Worm (Caenorhabditis elegans) whole organism, L2 larva: ENCODE results near the gene kbp-3.

ENCODE experiments used
- C34F6.9 ChIP-seq: fragments of 150-350 bp; optimal IDR thresholded peaks from 2 replicates; lab custom pipeline; 2014; ENCODE audit warnings: missing biosample characterization, missing genetic modification characterization
- R02D3.7 ChIP-seq: fragments of 150-350 bp; optimal IDR thresholded peaks from 2 replicates; lab custom pipeline; 2014; ENCODE audit warnings: missing biosample characterization, missing genetic modification characterization
- Y55F3AM.14 ChIP-seq: fragments of 200-800 bp; sonication (Bioruptor generic); optimal IDR thresholded peaks from 2 replicates; lab custom pipeline; 2018; ENCODE audit warnings: mild to moderate bottlenecking, missing genetic modification characterization, missing compliant biosample characterization
- alr-1 ChIP-seq: fragments of 150-350 bp; optimal IDR thresholded peaks from 2 replicates; lab custom pipeline; 2014; ENCODE audit warnings: missing biosample characterization, missing genetic modification characterization
- ama-1 ChIP-seq: fragments of 150-350 bp; optimal IDR thresholded peaks from 2 replicates; lab custom pipeline; 2018; ENCODE audit warnings: inconsistent platforms
- blmp-1 ChIP-seq: sonication (generic microtip); optimal IDR thresholded peaks from 2 replicates; lab custom pipeline; 2017; ENCODE audit warnings: missing genetic modification characterization, mild to moderate bottlenecking, missing compliant biosample characterization, antibody characterized with exemption, moderate library complexity; ENCODE audit not compliant: insufficient read depth
- ceh-16 ChIP-seq: fragments of 150-350 bp; optimal IDR thresholded peaks from 2 replicates; lab custom pipeline; 2014; ENCODE audit warnings: missing biosample characterization, missing genetic modification characterization
- ceh-82 ChIP-seq: fragments of 150-350 bp; optimal IDR thresholded peaks from 2 replicates; lab custom pipeline; 2014; ENCODE audit warnings: missing biosample characterization, missing genetic modification characterization
- crh-2 ChIP-seq: sonication (generic microtip); optimal IDR thresholded peaks from 2 replicates; lab custom pipeline; 2017; ENCODE audit warnings: missing biosample characterization, missing genetic modification characterization
- elt-3 ChIP-seq: sonication (generic microtip); optimal IDR thresholded peaks from 2 replicates; lab custom pipeline; 2017; ENCODE audit warnings: missing biosample characterization, missing genetic modification characterization
- fos-1 ChIP-seq: fragments of 150-350 bp; optimal IDR thresholded peaks from 2 replicates; lab custom pipeline; 2014; ENCODE audit warnings: missing biosample characterization, missing genetic modification characterization
- gmeb-1 ChIP-seq: fragments of 150-350 bp; optimal IDR thresholded peaks from 2 replicates; lab custom pipeline; 2014; ENCODE audit warnings: missing biosample characterization, missing genetic modification characterization
- lin-13 ChIP-seq: fragments of 150-350 bp; optimal IDR thresholded peaks from 2 replicates; lab custom pipeline; 2014; ENCODE audit warnings: missing biosample characterization, missing genetic modification reagents, missing genetic modification characterization
- lin-39 ChIP-seq: fragments of 150-350 bp; optimal IDR thresholded peaks from 2 replicates; lab custom pipeline; 2014; ENCODE audit warnings: missing biosample characterization, missing genetic modification reagents, missing genetic modification characterization
- lsy-2 ChIP-seq, 2 experiments: fragments of 150-350 bp in 1 of 2; sonication (generic microtip) in 1 of 2; optimal IDR thresholded peaks; 2 replicates each; lab custom pipeline; 2014 to 2017; ENCODE audit warnings: missing biosample characterization in 2 of 2, missing genetic modification characterization in 2 of 2
- mab-5 ChIP-seq: fragments of 150-350 bp; optimal IDR thresholded peaks from 2 replicates; lab custom pipeline; 2014; ENCODE audit warnings: missing biosample characterization, missing genetic modification characterization
- mbf-1 ChIP-seq: sonication (generic microtip); optimal IDR thresholded peaks from 2 replicates; lab custom pipeline; 2017; ENCODE audit warnings: missing biosample characterization, missing genetic modification characterization
- mdl-1 ChIP-seq, 2 experiments: fragments of 150-350 bp in 1 of 2; sonication (generic microtip) in 1 of 2; optimal IDR thresholded peaks; 2 replicates each; lab custom pipeline; 2017; ENCODE audit warnings: missing biosample characterization in 2 of 2, missing genetic modification characterization in 2 of 2
- nhr-10 ChIP-seq: sonication (generic microtip); optimal IDR thresholded peaks from 2 replicates; lab custom pipeline; 2017; ENCODE audit warnings: missing biosample characterization, missing genetic modification characterization
- nhr-129 ChIP-seq: fragments of 150-350 bp; optimal IDR thresholded peaks from 2 replicates; lab custom pipeline; 2014; ENCODE audit warnings: missing biosample characterization, missing genetic modification characterization
- nhr-21 ChIP-seq: fragments of 150-350 bp; optimal IDR thresholded peaks from 2 replicates; lab custom pipeline; 2014; ENCODE audit warnings: missing biosample characterization, missing genetic modification characterization
- nhr-23 ChIP-seq: fragments of 150-350 bp; optimal IDR thresholded peaks from 2 replicates; lab custom pipeline; 2014; ENCODE audit warnings: missing biosample characterization, missing genetic modification reagents, missing genetic modification characterization
- nhr-237 ChIP-seq: fragments of 150-350 bp; optimal IDR thresholded peaks from 2 replicates; lab custom pipeline; 2014; ENCODE audit warnings: missing biosample characterization, missing genetic modification characterization
- nhr-25 ChIP-seq: fragments of 150-350 bp; sonication (generic microtip); optimal IDR thresholded peaks from 3 replicates; lab custom pipeline; 2014; ENCODE audit warnings: missing biosample characterization, missing genetic modification characterization
- peb-1 ChIP-seq: fragments of 150-350 bp; optimal IDR thresholded peaks from 2 replicates; lab custom pipeline; 2014; ENCODE audit warnings: missing biosample characterization, missing genetic modification characterization
- sem-4 ChIP-seq: fragments of 150-350 bp; optimal IDR thresholded peaks from 2 replicates; lab custom pipeline; 2014; ENCODE audit warnings: missing biosample characterization, missing genetic modification reagents, missing genetic modification characterization
- skn-1 ChIP-seq: sonication (generic microtip); optimal IDR thresholded peaks from 2 replicates; lab custom pipeline; 2017; ENCODE audit warnings: missing biosample characterization, missing genetic modification characterization
- sma-9 ChIP-seq, 2 experiments: fragments of 150-350 bp in 1 of 2; sonication (generic microtip) in 1 of 2; optimal IDR thresholded peaks; 2 replicates each; lab custom pipeline; 2014 to 2016; ENCODE audit warnings: missing genetic modification characterization in 2 of 2, mild to moderate bottlenecking in 1 of 2, missing biosample characterization in 1 of 2, missing compliant biosample characterization in 1 of 2, missing genetic modification reagents in 1 of 2, moderate library complexity in 1 of 2
- snpc-4 ChIP-seq: fragments of 150-350 bp; optimal IDR thresholded peaks from 2 replicates; lab custom pipeline; 2014; ENCODE audit warnings: missing biosample characterization, missing genetic modification characterization
- unc-55 ChIP-seq: fragments of 150-350 bp; sonication (generic microtip); optimal IDR thresholded peaks from 3 replicates; lab custom pipeline; 2014; ENCODE audit warnings: missing biosample characterization, missing genetic modification reagents, missing genetic modification characterization
- unc-62 ChIP-seq: fragments of 150-350 bp; optimal IDR thresholded peaks from 2 replicates; lab custom pipeline; 2014; ENCODE audit warnings: missing biosample characterization, missing genetic modification reagents, missing genetic modification characterization
- ztf-4 ChIP-seq: fragments of 150-350 bp; optimal IDR thresholded peaks from 2 replicates; lab custom pipeline; 2014; ENCODE audit warnings: missing biosample characterization, missing genetic modification characterization

kbp-3 gene

ce11 chrII:14410768-14411167 is 20.9 kb upstream of the kbp-3 start, which contains the start of gene dsb-2:
dsb-2 (plus strand) TSS chrII:14411095.
- TF ChIP-seq fos-1 (tag; lab: Kevin White, UChicago): no peak
- no peak for TF ChIP-seq snpc-4 (tag; lab: Kevin White, UChicago)
- no peak for TF ChIP-seq peb-1
- no peak for TF ChIP-seq nhr-10 (tag; lab: Kevin White, UChicago)
- TF ChIP-seq ama-1: no peak
- no peak for TF ChIP-seq sma-9 (GFP tag; optimal IDR thresholded peaks at IDR 0.05; lab: Kevin White, UChicago)
- no peak for TF ChIP-seq sma-9 (tag; optimal IDR thresholded peaks at IDR 0.05; lab: Kevin White, UChicago)
- no peak for TF ChIP-seq alr-1 (tag; lab: Kevin White, UChicago)
- TF ChIP-seq mab-5 (tag; lab: Kevin White, UChicago): no peak
- TF ChIP-seq lsy-2 (tag; optimal IDR thresholded peaks at IDR 0.05; lab: Kevin White, UChicago): no peak
- no peak for TF ChIP-seq Y55F3AM.14 (GFP tag; lab: Kevin White, UChicago)
- no peak for TF ChIP-seq R02D3.7 (tag; lab: Kevin White, UChicago)
- TF ChIP-seq gmeb-1 (tag; lab: Kevin White, UChicago): no peak
- no peak for TF ChIP-seq mdl-1 (tag; optimal IDR thresholded peaks at IDR 0.05; lab: Kevin White, UChicago)
- no peak for TF ChIP-seq ceh-82
- TF ChIP-seq C34F6.9: no peak
- no peak for TF ChIP-seq nhr-237 (tag; lab: Kevin White, UChicago)
- TF ChIP-seq nhr-23 (tag; lab: Kevin White, UChicago): no peak
- no peak for TF ChIP-seq mbf-1 (tag; lab: Kevin White, UChicago)
- TF ChIP-seq nhr-25 (tag; lab: Kevin White, UChicago): no peak

- no peak for TF ChIP-seq elt-3 (tag; lab: Kevin White, UChicago)
- TF ChIP-seq ceh-16 (tag; lab: Kevin White, UChicago): no peak
- no peak for TF ChIP-seq lin-13 (GFP tag; lab: Kevin White, UChicago)
- TF ChIP-seq peb-1: no peak
- TF ChIP-seq alr-1 (tag; lab: Kevin White, UChicago): no peak
- no peak for TF ChIP-seq mab-5 (tag; lab: Kevin White, UChicago)
- no peak for TF ChIP-seq lin-39 (tag; lab: Kevin White, UChicago)
- TF ChIP-seq lsy-2 (tag; optimal IDR thresholded peaks at IDR 0.05; lab: Kevin White, UChicago): no peak
Measured at ce11 chrII:14408312-14408711, 18.4 kb upstream of the kbp-3 start, which contains the start of gene F26H11.4. F26H11.4 (plus strand) TSS chrII:14408612.

- no peak for TF ChIP-seq unc-55
- TF ChIP-seq ama-1: peak; percentile 95
- TF ChIP-seq skn-1: peak; percentile 9
- peak; percentile 11 for TF ChIP-seq blmp-1 (tag; lab: Kevin White, UChicago)
- peak; percentile 90 for TF ChIP-seq sem-4 (tag; lab: Kevin White, UChicago)
- peak; percentile 28 for TF ChIP-seq nhr-21
- TF ChIP-seq ceh-82: no peak
- TF ChIP-seq mdl-1 (tag; optimal IDR thresholded peaks at IDR 0.05; lab: Kevin White, UChicago): no peak
- TF ChIP-seq ztf-4 (tag; lab: Kevin White, UChicago): peak; percentile 91
- peak; percentile 31 for TF ChIP-seq lin-13 (GFP tag; lab: Kevin White, UChicago)
- peak; percentile 43 for TF ChIP-seq nhr-25 (tag; lab: Kevin White, UChicago)
- TF ChIP-seq nhr-129: no peak
- TF ChIP-seq crh-2 (tag; lab: Kevin White, UChicago): peak; percentile 46
- no peak for TF ChIP-seq mbf-1 (tag; lab: Kevin White, UChicago)
- peak; percentile 76 for TF ChIP-seq C34F6.9
- TF ChIP-seq lsy-2 (tag; optimal IDR thresholded peaks at IDR 0.05; lab: Kevin White, UChicago): peak in 1 of 2 experiments; percentile 80
- TF ChIP-seq, all 48 proteins: peak for 11
Measured at ce11 chrII:14407332-14408270, 17.7 kb upstream of the kbp-3 start.

- TF ChIP-seq ceh-16 (tag; lab: Kevin White, UChicago) (no peak), snpc-4 (tag; lab: Kevin White, UChicago) (no peak), lsy-2 (tag; optimal IDR thresholded peaks at IDR 0.05; lab: Kevin White, UChicago) (peak in 1 of 2 experiments; percentile 0), C34F6.9 (peak; percentile 10), peb-1 (no peak), unc-62 (GFP tag; lab: Kevin White, UChicago) (no peak), nhr-129 (no peak), ama-1 (peak; percentile 93)
- TF ChIP-seq, all 48 proteins: peak for 3
Measured at ce11 chrII:14406117-14406935, 16.4 kb upstream of the kbp-3 start.
